Worm (Caenorhabditis elegans) whole organism, midembryonic: Measurements from ENCODE around the gene F42G4.7.
A peak's percentile ranks its signal among the peaks of the same experiment; 100 is the strongest.
"Not testable (repeated sequence)": the region's sequence is repeated elsewhere in the genome, so short reads cannot be mapped to it uniquely, and the experiment has no call there.

Source experiments
- T22C8.4 ChIP-seq: fragments of 200-800 bp; sonication (Bioruptor generic); IDR thresholded peaks from 2 replicates; pipeline ENCODE4 v1.3.6; 2022; ENCODE audit warnings: missing genetic modification characterization, missing compliant biosample characterization
- cog-1 ChIP-seq: sonication (generic microtip); optimal IDR thresholded peaks from 2 replicates; lab custom pipeline; 2016; ENCODE audit warnings: missing genetic modification characterization, missing compliant biosample characterization
- flt-1 ChIP-seq: fragments of 200-800 bp; sonication (Bioruptor generic); IDR thresholded peaks from 2 replicates; pipeline ENCODE4 v1.3.6; 2022; ENCODE audit warnings: missing genetic modification characterization, missing compliant biosample characterization
- klf-2 ChIP-seq: fragments of 200-800 bp; sonication (Bioruptor generic); conservative IDR thresholded peaks from 2 replicates; pipeline ENCODE4 v1.3.6; 2022; ENCODE audit warnings: missing genetic modification reagents, missing genetic modification characterization, missing compliant biosample characterization
- med-1 ChIP-seq: sonication (generic microtip); optimal IDR thresholded peaks from 2 replicates; lab custom pipeline; 2017; ENCODE audit warnings: missing genetic modification characterization, mild to moderate bottlenecking, missing compliant biosample characterization, antibody characterized with exemption, missing genetic modification reagents; ENCODE audit not compliant: insufficient read depth
- ref-1 ChIP-seq: fragments of 200-800 bp; sonication (Bioruptor generic); conservative IDR thresholded peaks from 2 replicates; pipeline ENCODE4 v1.3.6; 2022; ENCODE audit warnings: missing genetic modification reagents, missing genetic modification characterization, missing compliant biosample characterization
- tab-1 ChIP-seq: fragments of 200-800 bp; sonication (Bioruptor generic); IDR thresholded peaks from 2 replicates; pipeline ENCODE4 v1.3.6; 2022; ENCODE audit warnings: missing genetic modification characterization, missing compliant biosample characterization
- ztf-23 ChIP-seq: fragments of 200-800 bp; sonication (Bioruptor generic); IDR thresholded peaks from 2 replicates; pipeline ENCODE4 v1.3.6; 2022; ENCODE audit warnings: missing genetic modification reagents, missing genetic modification characterization, missing compliant biosample characterization
- ztf-29 ChIP-seq: fragments of 200-800 bp; sonication (Bioruptor generic); IDR thresholded peaks from 2 replicates; pipeline ENCODE4 v1.3.6; 2022; ENCODE audit warnings: missing genetic modification reagents, missing genetic modification characterization, missing compliant biosample characterization

ce11 chrII:13016381-13016780, 30.7 kb downstream of the F42G4.7 start:
- TF ChIP-seq cog-1; med-1 (GFP tag; lab: Kevin White, UChicago); ztf-29 (GFP tag; lab: Robert Waterston, UW): not testable (repeated sequence)
- TF ChIP-seq klf-2 (GFP tag; lab: Robert Waterston, UW) (peak; percentile 71; the same call in 1 of the 2 replicates), ztf-23 (GFP tag; lab: Robert Waterston, UW) (peak; percentile 69; the same call in 1 of the 2 replicates), flt-1 (peak; percentile 90), tab-1 (GFP tag; lab: Robert Waterston, UW) (0 out of 2 replicates have a peak, but pooled peaks have one; percentile 42), T22C8.4 (peak; percentile 30; the same call in 1 of the 2 replicates), ref-1 (GFP tag; lab: Robert Waterston, UW) (peak; percentile 56; the same call in 1 of the 2 replicates)
